Worm (Caenorhabditis elegans) whole organism, L3 larva: ENCODE measurements around the gene Y25C1A.7.

Experiments
- elt-2 ChIP-seq: sonication (generic microtip); optimal IDR thresholded peaks from 2 replicates; lab custom pipeline; 2016; ENCODE audit warnings: missing genetic modification reagents, mild to moderate bottlenecking, missing genetic modification characterization, missing compliant biosample characterization
- elt-3 ChIP-seq, 3 experiments: fragments of 150-350 bp in 1 of 3; sonication (generic microtip) in 2 of 3; optimal IDR thresholded peaks; 2 replicates in 2 of 3; 4 replicates in 1 of 3; lab custom pipeline; 2014 to 2017; ENCODE audit warnings: missing biosample characterization in 3 of 3, missing genetic modification characterization in 3 of 3
- nhr-23 ChIP-seq: fragments of 150-350 bp; optimal IDR thresholded peaks from 2 replicates; lab custom pipeline; 2014; ENCODE audit warnings: missing biosample characterization, missing genetic modification reagents, missing genetic modification characterization
- nhr-28 ChIP-seq: fragments of 150-350 bp; optimal IDR thresholded peaks from 2 replicates; lab custom pipeline; 2014; ENCODE audit warnings: missing biosample characterization, missing genetic modification characterization
- pha-4 ChIP-seq: fragments of 150-350 bp; optimal IDR thresholded peaks from 2 replicates; lab custom pipeline; 2014; ENCODE audit warnings: missing biosample characterization, missing genetic modification reagents, missing genetic modification characterization
- pqm-1 ChIP-seq: fragments of 150-350 bp; optimal IDR thresholded peaks from 2 replicates; lab custom pipeline; 2017; ENCODE audit warnings: missing biosample characterization, missing genetic modification characterization, inconsistent platforms
- ztf-11 ChIP-seq: fragments of 150-350 bp; optimal IDR thresholded peaks from 2 replicates; lab custom pipeline; 2014; ENCODE audit warnings: missing biosample characterization, missing genetic modification characterization
- ztf-4 ChIP-seq: fragments of 150-350 bp; optimal IDR thresholded peaks from 2 replicates; lab custom pipeline; 2014; ENCODE audit warnings: missing biosample characterization, missing genetic modification characterization

ce11 chrII:3113934-3114333 lies 43.1 kb upstream of the Y25C1A.7 start, which contains the start of gene clec-123:
- TF ChIP-seq nhr-23 (tag; lab: Kevin White, UChicago) (no peak), pha-4 (no peak), ztf-11 (tag; lab: Kevin White, UChicago) (no peak), nhr-28 (no peak), ztf-4 (no peak), elt-2 (tag; lab: Kevin White, UChicago) (no peak), elt-3 (tag; optimal IDR thresholded peaks at IDR 0.05; lab: Kevin White, UChicago) (no peak), pqm-1 (tag; lab: Kevin White, UChicago) (no peak)
